Worm (Caenorhabditis elegans): ENCODE data around the gene Y39F10C.3.

The Y39F10C.3 gene

ce11 chrII:689749-690148 is 15.5 kb downstream of the Y39F10C.3 start, which contains the start of gene T02H6.4:
TSS of gene T02H6.4 (plus strand) at chrII:690049.
- TF ChIP-seq egl-44 (GFP tag; IDR thresholded peaks at IDR 0.05) (no peak), F57C9.4 (tag; optimal IDR thresholded peaks at IDR 0.05) (no peak), efl-1 (GFP tag; optimal IDR thresholded peaks at IDR 0.05) (no peak), ceh-79 (tag; optimal IDR thresholded peaks at IDR 0.05) (no peak), Y95B8A.8 (GFP tag; IDR thresholded peaks at IDR 0.05) (no peak), gei-17 (GFP tag; optimal IDR thresholded peaks at IDR 0.05) (no peak), C06A6.2 (GFP tag; conservative IDR thresholded peaks at IDR 0.05) (no peak), hsf-1 (GFP tag; IDR thresholded peaks at IDR 0.05) (no peak), C17E4.6 (GFP tag; IDR thresholded peaks at IDR 0.05) (no peak), madf-8 (GFP tag; conservative IDR thresholded peaks at IDR 0.05) (no peak), rcor-1 (GFP tag; IDR thresholded peaks at IDR 0.05) (no peak), ztf-18 (tag; optimal IDR thresholded peaks at IDR 0.05) (no peak), ztf-25 (GFP tag; IDR thresholded peaks at IDR 0.05) (no peak), mxl-1 (tag; optimal IDR thresholded peaks at IDR 0.05) (no peak), unc-130 (GFP tag; optimal IDR thresholded peaks at IDR 0.05) (no peak), zim-3 (tag; optimal IDR thresholded peaks at IDR 0.05) (no peak)

DNA sequence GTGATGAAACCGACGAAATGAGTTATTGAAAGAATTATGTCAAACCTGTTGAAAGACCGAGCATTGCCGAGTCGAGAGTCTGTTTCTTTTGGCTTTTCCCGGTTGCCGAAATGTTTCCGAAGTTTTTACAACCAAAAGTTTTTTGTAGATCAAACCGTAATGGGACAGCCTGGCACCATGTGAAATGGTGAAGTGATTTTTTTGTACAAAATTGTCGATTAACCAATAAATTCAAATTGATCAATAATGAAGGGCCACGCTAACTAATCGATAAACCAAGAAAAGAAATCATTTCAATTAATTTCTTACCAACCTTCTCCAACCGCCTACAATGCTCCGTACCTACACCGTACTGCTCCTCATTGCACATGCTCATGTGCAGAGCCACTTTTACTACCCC is 17.3 kb downstream of the Y39F10C.3 start, which contains the start of gene T02H6.3:
Gene T02H6.3, plus strand, starts transcription at position 301 of the 400 bp plus-strand sequence.
- TF ChIP-seq F39B2.1 (GFP tag; IDR thresholded peaks at IDR 0.05): no peak
- no peak for TF ChIP-seq B0261.1 (tag; optimal IDR thresholded peaks at IDR 0.05)

ce11 chrII:695079-695478 is 20.9 kb downstream of the Y39F10C.3 start:
- peak; percentile 58; the same call in 1 of the 2 replicates for TF ChIP-seq cebp-2 (GFP tag; IDR thresholded peaks at IDR 0.05)
- TF ChIP-seq B0019.2 (GFP tag; conservative IDR thresholded peaks at IDR 0.05): 0 out of 2 replicates have a peak, but pooled peaks have one; percentile 32
- TF ChIP-seq attf-3 (GFP tag; conservative IDR thresholded peaks at IDR 0.05): 0 out of 2 replicates have a peak, but pooled peaks have one; percentile 53
- 0 out of 2 replicates have a peak, but pooled peaks have one; percentile 37 for TF ChIP-seq egl-18 (GFP tag; IDR thresholded peaks at IDR 0.05)
- TF ChIP-seq F37B4.10 (GFP tag; IDR thresholded peaks at IDR 0.05): peak; percentile 90; the same call in 1 of the 2 replicates
- peak; percentile 72; the same call in 1 of the 2 replicates for TF ChIP-seq ceh-91 (GFP tag; IDR thresholded peaks at IDR 0.05)
- 0 out of 2 replicates have a peak, but pooled peaks have one; percentile 30 for TF ChIP-seq pbrm-1 (GFP tag; IDR thresholded peaks at IDR 0.05)
- TF ChIP-seq ztf-25 (GFP tag; IDR thresholded peaks at IDR 0.05): peak; percentile 81
- TF ChIP-seq bed-1 (GFP tag; IDR thresholded peaks at IDR 0.05): peak; percentile 93; the same call in 1 of the 2 replicates
- peak; percentile 22; the same call in 1 of the 2 replicates for TF ChIP-seq madf-8 (GFP tag; conservative IDR thresholded peaks at IDR 0.05)
- peak; percentile 52; the same call in 1 of the 2 replicates for TF ChIP-seq attf-6 (GFP tag; IDR thresholded peaks at IDR 0.05)
- TF ChIP-seq aptf-3 (GFP tag; IDR thresholded peaks at IDR 0.05): peak; percentile 91
- TF ChIP-seq madf-3 (GFP tag; IDR thresholded peaks at IDR 0.05): peak; percentile 76
- peak; percentile 54 for TF ChIP-seq D2030.7 (GFP tag; IDR thresholded peaks at IDR 0.05)
- TF ChIP-seq nhr-120 (GFP tag; IDR thresholded peaks at IDR 0.05): 0 out of 2 replicates have a peak, but pooled peaks have one; percentile 75
- TF ChIP-seq ztf-6 (GFP tag; IDR thresholded peaks at IDR 0.05): peak; percentile 54; the same call in 1 of the 2 replicates
- peak; percentile 72; the same call in 1 of the 2 replicates for TF ChIP-seq sea-2 (GFP tag; IDR thresholded peaks at IDR 0.05)
- TF ChIP-seq lin-26 (GFP tag; IDR thresholded peaks at IDR 0.05): 0 out of 2 replicates have a peak, but pooled peaks have one; percentile 56
- TF ChIP-seq ztf-28 (GFP tag; IDR thresholded peaks at IDR 0.05): peak; percentile 86
- TF ChIP-seq nfyb-1 (GFP tag; IDR thresholded peaks at IDR 0.05): peak; percentile 68
- TF ChIP-seq Y79H2A.3 (GFP tag; conservative IDR thresholded peaks at IDR 0.05): peak; percentile 52; the same call in 1 of the 2 replicates
- 0 out of 2 replicates have a peak, but pooled peaks have one; percentile 19 for TF ChIP-seq lir-1 (GFP tag; conservative IDR thresholded peaks at IDR 0.05)
- TF ChIP-seq C17E4.6 (GFP tag; IDR thresholded peaks at IDR 0.05): 0 out of 2 replicates have a peak, but pooled peaks have one; percentile 42
- peak; percentile 77 for TF ChIP-seq F33H1.4 (GFP tag; IDR thresholded peaks at IDR 0.05)
- TF ChIP-seq ceh-58 (GFP tag; IDR thresholded peaks at IDR 0.05): peak; percentile 74; the same call in 1 of the 2 replicates
